Worm (Caenorhabditis elegans) whole organism, L4/young adult: ENCODE data around the gene lgc-58.

ENCODE experiments used
- W03F9.2 ChIP-seq: fragments of 150-350 bp; optimal IDR thresholded peaks from 2 replicates; lab custom pipeline; 2014; ENCODE audit warnings: missing biosample characterization, missing genetic modification characterization
- him-1 ChIP-seq: sonication (generic microtip); optimal IDR thresholded peaks from 2 replicates; lab custom pipeline; 2016; ENCODE audit warnings: missing genotype, missing genetic modification reagents, missing genetic modification characterization, missing compliant biosample characterization

DNA sequence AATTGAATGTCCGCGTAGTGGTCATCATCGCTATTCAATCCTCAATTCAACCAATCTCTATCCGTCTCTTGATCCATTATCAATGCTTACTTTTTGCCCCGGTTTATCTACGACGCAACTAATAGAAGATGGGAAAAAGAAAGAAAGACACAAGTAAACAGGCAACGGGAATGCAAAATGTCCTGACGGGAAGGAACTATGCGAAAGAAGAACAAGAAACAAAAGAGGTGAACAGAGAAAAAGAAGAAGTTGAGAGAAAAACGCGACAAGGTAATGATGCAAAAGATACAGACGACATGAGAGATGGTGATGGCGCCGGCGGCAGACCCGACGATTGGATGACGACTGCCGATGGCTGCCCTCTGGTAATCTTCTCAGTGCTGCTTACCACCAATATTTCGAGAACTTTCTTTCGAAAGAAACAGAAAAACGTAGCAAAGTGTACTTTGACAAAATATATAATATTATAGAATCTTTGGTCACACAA lies 33.3 kb upstream of the lgc-58 start:
- TF ChIP-seq W03F9.2 (tag; lab: Kevin White, UChicago): peak; percentile 58
- TF ChIP-seq him-1: no peak
